Worm (Caenorhabditis elegans): Measurements from ENCODE around the gene ttll-5.

- TF ChIP-seq snpc-4 (tag; optimal IDR thresholded peaks at IDR 0.05) (no peak), ztf-11 (tag; optimal IDR thresholded peaks at IDR 0.05) (no peak), fos-1 (tag; optimal IDR thresholded peaks at IDR 0.05) (no peak), crh-2 (tag; optimal IDR thresholded peaks at IDR 0.05) (no peak), lin-39 (tag; optimal IDR thresholded peaks at IDR 0.05) (no peak), nhr-77 (tag; optimal IDR thresholded peaks at IDR 0.05) (no peak), nhr-11 (tag; optimal IDR thresholded peaks at IDR 0.05) (no peak), dmd-4 (tag; optimal IDR thresholded peaks at IDR 0.05) (no peak), ztf-1 (GFP tag; conservative IDR thresholded peaks at IDR 0.05) (no peak), ztf-4 (tag; optimal IDR thresholded peaks at IDR 0.05) (no peak)
These were observed 16.5 kb downstream of the ttll-5 start for ce11 chrV:11525338-11525737.

Data from whole organism, L2 larva.